Worm (Caenorhabditis elegans) whole organism, L1 larva: Measurements from ENCODE around the gene ZK1055.4.

ENCODE experiments used
- C16A3.4 ChIP-seq: fragments of 150-350 bp; optimal IDR thresholded peaks from 2 replicates; lab custom pipeline; 2014; ENCODE audit warnings: missing biosample characterization, missing genetic modification characterization
- aha-1 ChIP-seq: fragments of 150-350 bp; optimal IDR thresholded peaks from 2 replicates; lab custom pipeline; 2014; ENCODE audit warnings: missing biosample characterization, missing genetic modification characterization
- dpl-1 ChIP-seq, 3 experiments: fragments of 150-350 bp in 2 of 3; sonication (generic microtip) in 1 of 3; optimal IDR thresholded peaks; 2 replicates each; lab custom pipeline; 2014 to 2017; ENCODE audit warnings: missing biosample characterization in 3 of 3, missing genetic modification characterization in 3 of 3, missing genetic modification reagents in 3 of 3
- efl-1 ChIP-seq, 4 experiments: fragments of 150-350 bp; optimal IDR thresholded peaks in 3 of 4; peaks in 1 of 4; 1 replicate in 1 of 4; 2 replicates in 3 of 4; lab custom pipeline; 2014; ENCODE audit warnings: missing biosample characterization in 2 of 4, missing genetic modification characterization in 2 of 4, missing genetic modification reagents in 2 of 4
- efl-3 ChIP-seq: fragments of 200-800 bp; sonication (Bioruptor generic); optimal IDR thresholded peaks from 2 replicates; lab custom pipeline; 2018; ENCODE audit warnings: mild to moderate bottlenecking, missing genetic modification characterization, missing compliant biosample characterization
- ets-5 ChIP-seq: fragments of 200-800 bp; sonication (Bioruptor generic); IDR thresholded peaks from 2 replicates; pipeline ENCODE4 v1.3.6; 2022; ENCODE audit warnings: missing genetic modification characterization, missing compliant biosample characterization
- fkh-10 ChIP-seq: sonication (generic microtip); optimal IDR thresholded peaks from 2 replicates; lab custom pipeline; 2017; ENCODE audit warnings: missing biosample characterization, missing genetic modification reagents, missing genetic modification characterization
- fkh-4 ChIP-seq: sonication (generic microtip); optimal IDR thresholded peaks from 2 replicates; lab custom pipeline; 2016; ENCODE audit warnings: missing compliant biosample characterization, missing genetic modification characterization, borderline replicate concordance
- fos-1 ChIP-seq: fragments of 150-350 bp; optimal IDR thresholded peaks from 2 replicates; lab custom pipeline; 2014; ENCODE audit warnings: missing biosample characterization, missing genetic modification characterization
- hlh-17 ChIP-seq: fragments of 200-800 bp; sonication (Bioruptor generic); optimal IDR thresholded peaks from 2 replicates; lab custom pipeline; 2018; ENCODE audit warnings: missing genetic modification characterization, mild to moderate bottlenecking, missing compliant biosample characterization, moderate library complexity, borderline replicate concordance
- hpl-2 ChIP-seq: fragments of 150-350 bp; optimal IDR thresholded peaks from 2 replicates; lab custom pipeline; 2014; ENCODE audit warnings: missing biosample characterization, missing genetic modification reagents, missing genetic modification characterization
- jun-1 ChIP-seq: fragments of 150-350 bp; optimal IDR thresholded peaks from 2 replicates; lab custom pipeline; 2014; ENCODE audit warnings: missing biosample characterization, missing genetic modification reagents, missing genetic modification characterization
- lin-14 ChIP-seq: fragments of 200-800 bp; sonication (Bioruptor generic); optimal IDR thresholded peaks from 2 replicates; lab custom pipeline; 2018; ENCODE audit warnings: mild to moderate bottlenecking, missing genetic modification characterization, moderate library complexity, missing compliant biosample characterization
- lin-35 ChIP-seq, 2 experiments: fragments of 150-350 bp; optimal IDR thresholded peaks; 2 replicates each; lab custom pipeline; 2014; ENCODE audit warnings: missing biosample characterization in 2 of 2, missing genetic modification characterization in 2 of 2, missing genetic modification reagents in 2 of 2
- lir-3 ChIP-seq: sonication (generic microtip); optimal IDR thresholded peaks from 2 replicates; lab custom pipeline; 2016; ENCODE audit warnings: mild to moderate bottlenecking, missing genetic modification characterization, moderate library complexity, missing compliant biosample characterization; ENCODE audit not compliant: poor library complexity
- lsy-2 ChIP-seq, 2 experiments: fragments of 150-350 bp; optimal IDR thresholded peaks; 2 replicates each; lab custom pipeline; 2014; ENCODE audit warnings: missing biosample characterization in 2 of 2, missing genetic modification characterization in 2 of 2
- nhr-12 ChIP-seq: sonication (generic microtip); optimal IDR thresholded peaks from 2 replicates; lab custom pipeline; 2017; ENCODE audit warnings: missing biosample characterization, missing genetic modification characterization
- nhr-19 ChIP-seq: fragments of 200-800 bp; sonication (Bioruptor generic); conservative IDR thresholded peaks from 2 replicates; pipeline ENCODE4 v1.3.6; 2022; ENCODE audit warnings: missing genetic modification characterization, missing compliant biosample characterization
- nhr-20 ChIP-seq: sonication (generic microtip); optimal IDR thresholded peaks from 2 replicates; lab custom pipeline; 2016; ENCODE audit warnings: mild to moderate bottlenecking, missing genetic modification characterization, missing compliant biosample characterization
- nhr-237 ChIP-seq: fragments of 150-350 bp; optimal IDR thresholded peaks from 2 replicates; lab custom pipeline; 2014; ENCODE audit warnings: missing biosample characterization, missing genetic modification characterization
- nhr-47 ChIP-seq: sonication (generic microtip); optimal IDR thresholded peaks from 2 replicates; lab custom pipeline; 2016; ENCODE audit warnings: mild to moderate bottlenecking, missing genetic modification characterization, moderate library complexity, missing compliant biosample characterization
- nhr-77 ChIP-seq: fragments of 150-350 bp; optimal IDR thresholded peaks from 2 replicates; lab custom pipeline; 2014; ENCODE audit warnings: missing biosample characterization, missing genetic modification characterization
- nhr-90 ChIP-seq: sonication (generic microtip); optimal IDR thresholded peaks from 2 replicates; lab custom pipeline; 2016; ENCODE audit warnings: mild to moderate bottlenecking, missing genetic modification characterization, missing compliant biosample characterization; ENCODE audit not compliant: poor library complexity
- pax-3 ChIP-seq: fragments of 200-800 bp; sonication (Bioruptor generic); optimal IDR thresholded peaks from 2 replicates; lab custom pipeline; 2018; ENCODE audit warnings: mild to moderate bottlenecking, missing genetic modification characterization, moderate library complexity, missing compliant biosample characterization
- skn-1 ChIP-seq: fragments of 150-350 bp; optimal IDR thresholded peaks from 2 replicates; lab custom pipeline; 2014; ENCODE audit warnings: missing biosample characterization, missing genetic modification characterization
- snu-23 ChIP-seq: sonication (generic microtip); optimal IDR thresholded peaks from 2 replicates; lab custom pipeline; 2016; ENCODE audit warnings: missing genetic modification characterization, missing compliant biosample characterization
- sup-37 ChIP-seq: fragments of 200-800 bp; sonication (Bioruptor generic); optimal IDR thresholded peaks from 2 replicates; lab custom pipeline; 2018; ENCODE audit warnings: mild to moderate bottlenecking, missing genetic modification characterization, missing compliant biosample characterization
- swsn-7 ChIP-seq: sonication (generic microtip); optimal IDR thresholded peaks from 2 replicates; lab custom pipeline; 2016; ENCODE audit warnings: missing genetic modification characterization, missing compliant biosample characterization
- tlp-1 ChIP-seq: fragments of 150-350 bp; optimal IDR thresholded peaks from 2 replicates; lab custom pipeline; 2014; ENCODE audit warnings: missing biosample characterization, missing genetic modification characterization
- unc-62 ChIP-seq: fragments of 150-350 bp; optimal IDR thresholded peaks from 2 replicates; lab custom pipeline; 2014; ENCODE audit warnings: missing biosample characterization, missing genetic modification reagents, missing genetic modification characterization
- unc-98 ChIP-seq: fragments of 200-800 bp; sonication (Bioruptor generic); IDR thresholded peaks from 2 replicates; pipeline ENCODE4 v1.3.6; 2022; ENCODE audit warnings: missing genetic modification characterization, missing compliant biosample characterization
- xbp-1 ChIP-seq: sonication (generic microtip); optimal IDR thresholded peaks from 2 replicates; lab custom pipeline; 2016; ENCODE audit warnings: missing genetic modification characterization, missing compliant biosample characterization
- zip-4 ChIP-seq: fragments of 200-800 bp; sonication (Bioruptor generic); optimal IDR thresholded peaks from 2 replicates; lab custom pipeline; 2018; ENCODE audit warnings: mild to moderate bottlenecking, missing genetic modification characterization, moderate library complexity, missing compliant biosample characterization
- ztf-11 ChIP-seq, 2 experiments: sonication (generic microtip); optimal IDR thresholded peaks; 2 replicates each; lab custom pipeline; 2016 to 2017; ENCODE audit warnings: missing genetic modification characterization in 2 of 2, missing biosample characterization in 1 of 2, missing compliant biosample characterization in 1 of 2
- ztf-4 ChIP-seq: fragments of 150-350 bp; optimal IDR thresholded peaks from 2 replicates; lab custom pipeline; 2014; ENCODE audit warnings: missing biosample characterization, missing genetic modification characterization

The ZK1055.4 gene

DNA sequence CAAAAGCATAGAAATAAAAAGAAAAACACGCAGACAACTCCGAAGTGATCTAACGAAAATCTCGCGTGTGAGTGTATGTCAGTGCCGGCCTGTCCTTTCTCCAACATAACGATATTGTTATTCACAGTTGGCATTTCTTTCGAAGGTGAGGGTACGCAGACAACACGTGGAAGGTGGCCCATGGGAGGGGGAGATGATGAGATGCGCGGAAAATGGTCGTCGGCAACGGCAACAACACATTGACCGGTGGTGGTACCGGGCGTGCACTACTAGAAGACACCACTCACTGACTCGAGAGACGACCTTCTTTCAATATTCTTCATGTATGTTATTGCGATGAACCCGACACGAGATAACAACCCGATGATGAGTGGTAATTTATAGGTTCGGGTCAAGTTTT lies 36.9 kb upstream of the ZK1055.4 start (continued):
- TF ChIP-seq unc-98 (GFP tag; lab: Robert Waterston, UW) (no peak), nhr-47 (no peak), jun-1 (tag; lab: Kevin White, UChicago) (no peak), nhr-90 (peak; percentile 28), unc-62 (GFP tag; lab: Kevin White, UChicago) (no peak), nhr-237 (tag; lab: Kevin White, UChicago) (no peak), C16A3.4 (no peak), lin-14 (GFP tag; lab: Kevin White, UChicago) (peak; percentile 77), fkh-4 (tag; lab: Kevin White, UChicago) (no peak)

DNA sequence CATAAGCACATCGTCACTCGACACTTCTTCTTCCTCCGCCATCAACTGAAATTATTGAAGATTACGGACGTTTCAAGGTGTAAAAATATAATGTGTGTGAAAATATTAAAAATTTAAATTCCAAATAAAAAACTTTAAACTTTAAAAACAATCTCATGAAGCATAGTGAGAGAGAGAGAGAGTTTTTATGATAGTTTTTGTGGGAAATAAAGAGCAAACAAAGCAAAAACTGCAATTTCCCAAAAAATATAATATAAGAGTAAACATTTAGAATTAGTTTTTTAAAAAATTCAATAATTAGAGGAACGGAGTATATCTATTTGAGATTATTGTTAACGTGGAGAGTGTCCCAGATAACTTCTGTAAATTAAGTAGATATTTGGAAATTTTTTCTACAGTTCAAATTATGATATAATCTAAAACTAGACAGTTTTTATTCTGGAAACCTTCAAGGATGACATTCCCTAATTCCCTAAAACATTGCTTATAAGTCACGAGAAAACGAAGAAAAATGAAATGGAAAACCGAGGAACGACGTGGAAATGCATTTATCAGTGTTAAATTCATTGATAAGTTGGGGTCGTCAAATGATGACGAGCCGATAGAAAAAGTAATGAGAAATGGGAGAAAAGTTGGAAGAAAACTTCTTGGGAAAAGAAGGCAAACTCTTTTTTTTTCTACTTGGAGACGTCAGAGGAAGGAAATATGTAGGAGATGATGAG lies 35.3 kb upstream of the ZK1055.4 start, which contains the start of gene dre-1:
dre-1 (minus strand) TSS at position 51 of the 722 bp plus-strand sequence.
- TF ChIP-seq jun-1 (tag; lab: Kevin White, UChicago) (no peak), efl-1 (optimal IDR thresholded peaks at IDR 0.05; lab: Kevin White, UChicago) (no peak), efl-1 (GFP tag; optimal IDR thresholded peaks at IDR 0.05 in 1 of 2; lab: Kevin White, UChicago) (peak in 1 of 2 experiments; percentile 35), lin-35 (GFP tag; optimal IDR thresholded peaks at IDR 0.05; lab: Kevin White, UChicago) (peak in 1 of 2 experiments; percentile 12)

DNA sequence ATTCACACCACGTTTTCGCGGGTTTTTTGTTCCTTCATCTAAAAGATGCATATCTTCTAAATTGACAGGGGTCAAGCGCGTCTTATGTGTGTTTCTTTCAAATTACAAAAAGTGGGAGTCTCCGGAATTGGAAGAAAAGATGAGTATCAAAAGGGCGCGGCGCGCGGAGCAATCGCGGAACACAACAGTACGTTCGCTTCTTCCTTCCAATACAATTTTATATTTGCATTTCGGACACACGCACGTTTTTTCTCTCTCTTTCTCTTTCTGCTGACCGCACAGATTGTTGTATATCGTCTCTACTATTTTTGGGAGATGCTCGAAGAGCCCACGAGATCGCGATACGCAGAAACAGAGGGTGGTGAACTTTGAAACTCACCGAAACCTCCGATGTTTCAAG lies 33.6 kb upstream of the ZK1055.4 start:
- TF ChIP-seq zip-4 (GFP tag; lab: Kevin White, UChicago) (no peak), efl-1 (optimal IDR thresholded peaks at IDR 0.05; lab: Kevin White, UChicago) (no peak), efl-1 (GFP tag; optimal IDR thresholded peaks at IDR 0.05 in 1 of 2; lab: Kevin White, UChicago) (peak in 1 of 2 experiments; percentile 21)
- TF ChIP-seq, all 84 proteins: peak for 1

DNA sequence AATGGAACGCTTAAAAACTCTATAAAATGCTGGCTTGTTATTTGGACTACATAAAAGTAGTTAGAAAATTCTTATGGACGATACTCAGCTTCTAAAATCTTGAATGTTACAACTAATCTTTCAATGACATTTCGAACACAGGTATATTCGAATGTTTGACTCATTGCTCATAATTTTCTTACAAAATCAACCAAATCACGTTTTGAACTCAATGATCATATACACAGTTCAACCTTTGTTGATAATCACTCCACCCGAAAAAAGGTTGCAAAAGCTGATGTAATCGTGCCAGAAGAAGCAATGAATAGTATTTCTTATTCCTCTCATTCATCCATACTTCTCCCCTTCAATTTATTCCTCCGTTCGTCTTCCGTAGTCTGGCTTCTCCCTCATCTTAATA lies 32.7 kb upstream of the ZK1055.4 start, which contains the start of gene K04A8.20:
K04A8.20 (plus strand) TSS at position 301 of the 400 bp plus-strand sequence.
- no peak for TF ChIP-seq hpl-2 (GFP tag; lab: Kevin White, UChicago)
- TF ChIP-seq skn-1, result no peak
- TF ChIP-seq efl-1 (optimal IDR thresholded peaks at IDR 0.05; lab: Kevin White, UChicago), result no peak
- peak in 1 of 2 experiments; percentile 83 for TF ChIP-seq efl-1 (GFP tag; optimal IDR thresholded peaks at IDR 0.05 in 1 of 2; lab: Kevin White, UChicago)
- TF ChIP-seq nhr-20, result no peak
- no peak for TF ChIP-seq fkh-10
- TF ChIP-seq hlh-17 (GFP tag; lab: Kevin White, UChicago), result no peak
- TF ChIP-seq lir-3 (tag; lab: Kevin White, UChicago), result no peak
- TF ChIP-seq, all 84 proteins: peak for 1

DNA sequence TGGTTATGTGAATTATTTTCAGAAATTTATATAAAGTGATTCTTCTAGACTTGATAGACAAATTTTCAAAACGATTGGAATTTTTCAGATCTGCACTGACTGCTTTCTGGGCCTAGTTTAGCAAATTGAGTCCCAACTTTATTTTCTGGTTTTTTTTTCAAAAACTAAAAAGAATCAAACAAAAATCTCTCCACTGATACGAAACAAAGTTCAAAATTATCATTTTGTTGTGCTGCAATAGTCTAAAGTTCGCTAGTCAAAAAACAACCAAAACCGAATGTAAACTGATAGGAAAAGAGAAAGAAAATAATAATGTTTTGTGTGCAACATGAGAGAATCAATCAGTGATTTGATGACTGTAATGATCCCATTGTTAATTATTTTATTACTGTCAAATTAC lies 32.0 kb upstream of the ZK1055.4 start, which contains the start of gene lipl-4:
lipl-4 (plus strand) TSS at position 301 of the 400 bp plus-strand sequence.
- TF ChIP-seq ztf-11 (tag; optimal IDR thresholded peaks at IDR 0.05; lab: Kevin White, UChicago), result no peak
- TF ChIP-seq aha-1 (tag; lab: Kevin White, UChicago), result no peak
- no peak for TF ChIP-seq fkh-4 (tag; lab: Kevin White, UChicago)
- no peak for TF ChIP-seq swsn-7
- TF ChIP-seq pax-3 (tag; lab: Kevin White, UChicago), result no peak
- TF ChIP-seq snu-23 (GFP tag; lab: Kevin White, UChicago), result no peak
- TF ChIP-seq fos-1 (tag; lab: Kevin White, UChicago), result no peak
- TF ChIP-seq nhr-19 (GFP tag; lab: Robert Waterston, UW), result no peak
- TF ChIP-seq nhr-90, result no peak
- no peak for TF ChIP-seq ztf-4 (tag; lab: Kevin White, UChicago)

DNA sequence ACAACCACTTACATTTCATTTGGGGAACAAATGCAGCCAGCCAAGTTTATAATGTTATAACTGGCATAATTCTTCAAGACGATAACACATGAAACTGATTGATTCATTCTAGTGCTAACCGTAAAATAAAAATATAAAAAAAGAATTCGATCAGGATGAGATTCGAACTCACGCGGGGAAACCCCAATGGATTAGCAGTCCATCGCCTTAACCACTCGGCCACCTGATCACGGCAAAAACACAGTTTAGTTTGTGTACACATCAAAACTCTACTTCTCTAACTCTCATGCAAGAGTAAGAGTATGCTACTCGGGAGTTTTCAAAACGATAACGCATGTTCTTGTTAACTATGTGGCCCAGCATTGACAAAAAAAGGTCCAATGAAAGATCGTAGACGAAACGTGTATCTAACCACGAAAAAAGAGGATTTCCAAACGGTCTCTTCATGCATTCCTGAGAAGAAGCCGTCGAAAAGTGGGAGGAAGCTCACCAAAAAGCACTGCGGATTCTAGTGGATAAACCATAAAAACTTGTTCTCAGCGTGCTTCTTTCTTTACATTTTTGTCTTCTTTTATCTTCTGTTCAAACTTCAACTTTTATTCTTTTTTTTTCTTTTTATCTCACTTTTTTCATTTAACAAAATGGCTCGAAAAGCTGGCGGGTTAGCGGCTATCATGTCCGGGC lies 30.0 kb upstream of the ZK1055.4 start, which contains the start of gene twk-10:
twk-10 (plus strand) TSS at position 634 of the 684 bp plus-strand sequence.
- TF ChIP-seq efl-3, result no peak
- peak; percentile 42 for TF ChIP-seq nhr-90
- peak; percentile 18 to 36 for TF ChIP-seq efl-1 (optimal IDR thresholded peaks at IDR 0.05; lab: Kevin White, UChicago)
- TF ChIP-seq efl-1 (GFP tag; optimal IDR thresholded peaks at IDR 0.05 in 1 of 2; lab: Kevin White, UChicago), result peak in 1 of 2 experiments; percentile 94
- TF ChIP-seq lir-3 (tag; lab: Kevin White, UChicago), result no peak
- no peak for TF ChIP-seq lsy-2 (tag; optimal IDR thresholded peaks at IDR 0.05; lab: Kevin White, UChicago)
- peak; percentile 28 for TF ChIP-seq C16A3.4
- TF ChIP-seq swsn-7, result peak; percentile 24
- no peak for TF ChIP-seq nhr-12
- TF ChIP-seq lin-35 (GFP tag; optimal IDR thresholded peaks at IDR 0.05; lab: Kevin White, UChicago), result peak; percentile 21 to 48
- peak; percentile 17 for TF ChIP-seq lin-14 (GFP tag; lab: Kevin White, UChicago)
- TF ChIP-seq fos-1 (tag; lab: Kevin White, UChicago), result no peak
- TF ChIP-seq ztf-4 (tag; lab: Kevin White, UChicago), result no peak
- peak; percentile 28 for TF ChIP-seq nhr-77 (tag; lab: Kevin White, UChicago)
- peak; percentile 15 for TF ChIP-seq xbp-1 (tag; lab: Kevin White, UChicago)
- TF ChIP-seq tlp-1 (tag; lab: Kevin White, UChicago), result no peak
- TF ChIP-seq sup-37 (GFP tag; lab: Kevin White, UChicago), result no peak
- TF ChIP-seq nhr-19 (GFP tag; lab: Robert Waterston, UW), result peak; percentile 44
- no peak for TF ChIP-seq ets-5 (GFP tag; lab: Robert Waterston, UW)
- peak in 1 of 3 experiments; percentile 35 for TF ChIP-seq dpl-1 (GFP tag; optimal IDR thresholded peaks at IDR 0.05; lab: Kevin White, UChicago)
